Fruit fly (Drosophila melanogaster) whole organism, embryonic: ENCODE measurements around the gene CG43759.

Experiments
- CG13424 ChIP-seq: fragments of 200-800 bp; sonication (Bioruptor generic); optimal IDR thresholded peaks from 2 replicates; lab custom pipeline; 2019; ENCODE audit warnings: missing biosample characterization, mild to moderate bottlenecking, missing genetic modification characterization, moderate library complexity
- CG30431 ChIP-seq: fragments of 200-800 bp; sonication (Bioruptor generic); optimal IDR thresholded peaks from 2 replicates; lab custom pipeline; 2017; ENCODE audit warnings: missing biosample characterization, missing genetic modification characterization
- CG6254 ChIP-seq: fragments of 200-800 bp; sonication (Bioruptor generic); optimal IDR thresholded peaks from 3 replicates; lab custom pipeline; 2017; ENCODE audit warnings: mild to moderate bottlenecking, missing biosample characterization, missing genetic modification reagents, missing genetic modification characterization
- CG8281 ChIP-seq: fragments of 200-800 bp; sonication (Bioruptor generic); optimal IDR thresholded peaks from 2 replicates; lab custom pipeline; 2018; ENCODE audit warnings: missing biosample characterization, mild to moderate bottlenecking, missing genetic modification characterization, moderate library complexity
- dmrt99B ChIP-seq: fragments of 200-800 bp; sonication (Bioruptor generic); optimal IDR thresholded peaks from 2 replicates; lab custom pipeline; 2018; ENCODE audit warnings: missing biosample characterization, mild to moderate bottlenecking, missing genetic modification characterization, moderate library complexity
- gsb-n ChIP-seq: fragments of 200-800 bp; sonication (Bioruptor generic); optimal IDR thresholded peaks from 3 replicates; lab custom pipeline; 2018; ENCODE audit warnings: missing biosample characterization, mild to moderate bottlenecking, missing genetic modification characterization
- gt ChIP-seq: fragments of 200-800 bp; sonication (Bioruptor generic); IDR thresholded peaks from 2 replicates; pipeline ENCODE4 v1.3.6; 2022; ENCODE audit warnings: missing biosample characterization, missing genetic modification characterization
- ken ChIP-seq: fragments of 200-800 bp; sonication (Bioruptor generic); IDR thresholded peaks from 3 replicates; pipeline ENCODE4 v1.3.6; 2022; ENCODE audit warnings: missing biosample characterization, missing genetic modification characterization
- psq ChIP-seq: fragments of 200-800 bp; sonication (Bioruptor generic); optimal IDR thresholded peaks from 2 replicates; lab custom pipeline; 2017; ENCODE audit warnings: missing biosample characterization, missing genetic modification characterization

- TF ChIP-seq CG6254 = no peak
- TF ChIP-seq gsb-n (tag; lab: Kevin White, UChicago) = no peak
- TF ChIP-seq gt (GFP tag; lab: Robert Waterston, UW) = no peak
- no peak for TF ChIP-seq CG8281 (tag; lab: Kevin White, UChicago)
- no peak for TF ChIP-seq CG30431 (GFP tag; lab: Kevin White, UChicago)
- TF ChIP-seq psq (GFP tag; lab: Kevin White, UChicago) = no peak
- no peak for TF ChIP-seq ken (GFP tag; lab: Robert Waterston, UW)
- TF ChIP-seq CG13424 (tag; lab: Kevin White, UChicago) = no peak
- TF ChIP-seq dmrt99B (tag; lab: Kevin White, UChicago) = no peak
These were observed 16.4 kb upstream of the CG43759 start for dm6 chrX:18913764-18914163.
